Worm (Caenorhabditis elegans) whole organism, midembryonic: ENCODE measurements around the gene F13A2.9.

Experiments
- T22C8.4 ChIP-seq: fragments of 200-800 bp; sonication (Bioruptor generic); IDR thresholded peaks from 2 replicates; pipeline ENCODE4 v1.3.6; 2022; ENCODE audit warnings: missing genetic modification characterization, missing compliant biosample characterization
- cog-1 ChIP-seq: sonication (generic microtip); optimal IDR thresholded peaks from 2 replicates; lab custom pipeline; 2016; ENCODE audit warnings: missing genetic modification characterization, missing compliant biosample characterization
- flt-1 ChIP-seq: fragments of 200-800 bp; sonication (Bioruptor generic); IDR thresholded peaks from 2 replicates; pipeline ENCODE4 v1.3.6; 2022; ENCODE audit warnings: missing genetic modification characterization, missing compliant biosample characterization
- klf-2 ChIP-seq: fragments of 200-800 bp; sonication (Bioruptor generic); conservative IDR thresholded peaks from 2 replicates; pipeline ENCODE4 v1.3.6; 2022; ENCODE audit warnings: missing genetic modification reagents, missing genetic modification characterization, missing compliant biosample characterization
- med-1 ChIP-seq: sonication (generic microtip); optimal IDR thresholded peaks from 2 replicates; lab custom pipeline; 2017; ENCODE audit warnings: missing genetic modification characterization, mild to moderate bottlenecking, missing compliant biosample characterization, antibody characterized with exemption, missing genetic modification reagents; ENCODE audit not compliant: insufficient read depth
- ref-1 ChIP-seq: fragments of 200-800 bp; sonication (Bioruptor generic); conservative IDR thresholded peaks from 2 replicates; pipeline ENCODE4 v1.3.6; 2022; ENCODE audit warnings: missing genetic modification reagents, missing genetic modification characterization, missing compliant biosample characterization
- tab-1 ChIP-seq: fragments of 200-800 bp; sonication (Bioruptor generic); IDR thresholded peaks from 2 replicates; pipeline ENCODE4 v1.3.6; 2022; ENCODE audit warnings: missing genetic modification characterization, missing compliant biosample characterization
- ztf-29 ChIP-seq: fragments of 200-800 bp; sonication (Bioruptor generic); IDR thresholded peaks from 2 replicates; pipeline ENCODE4 v1.3.6; 2022; ENCODE audit warnings: missing genetic modification reagents, missing genetic modification characterization, missing compliant biosample characterization

DNA sequence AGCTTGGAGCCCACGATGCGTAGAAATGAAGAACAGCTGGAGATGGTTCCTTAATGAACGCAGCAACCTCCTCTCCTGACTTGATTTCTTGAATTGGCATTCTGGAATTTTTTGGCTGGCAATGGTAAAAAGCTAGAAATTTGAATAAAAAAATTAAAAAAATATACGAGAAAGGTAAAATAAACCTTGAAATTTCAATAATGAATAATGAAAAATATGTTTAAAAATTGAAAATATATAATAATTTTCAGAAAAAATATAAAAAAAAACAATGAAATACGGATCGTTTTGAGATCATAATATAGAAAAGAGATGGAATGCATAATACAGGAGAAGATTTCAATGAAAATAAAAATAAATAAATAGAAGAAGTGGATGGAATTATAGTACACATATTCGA, 46.1 kb downstream of the F13A2.9 start, which contains the start of gene glrx-3:
- TF ChIP-seq tab-1 (GFP tag; lab: Robert Waterston, UW) (no peak), med-1 (GFP tag; lab: Kevin White, UChicago) (no peak), flt-1 (GFP tag; lab: Robert Waterston, UW) (no peak), ztf-29 (GFP tag; lab: Robert Waterston, UW) (no peak), cog-1 (no peak), klf-2 (GFP tag; lab: Robert Waterston, UW) (no peak), T22C8.4 (GFP tag; lab: Robert Waterston, UW) (no peak), ref-1 (GFP tag; lab: Robert Waterston, UW) (no peak)
